Fruit fly (Drosophila melanogaster) whole organism, embryonic: ENCODE data around the gene CG18765.

ENCODE experiments used
- Aef1 ChIP-seq: fragments of 200-800 bp; sonication (Bioruptor generic); IDR thresholded peaks from 3 replicates; pipeline ENCODE4 v1.3.6; 2022; ENCODE audit warnings: missing biosample characterization, missing genetic modification characterization
- CG10959 ChIP-seq: fragments of 200-800 bp; sonication (Bioruptor generic); IDR thresholded peaks from 2 replicates; pipeline ENCODE4 v1.3.6; 2022; ENCODE audit warnings: missing biosample characterization, missing genetic modification characterization
- CG11723 ChIP-seq: fragments of 200-800 bp; sonication (Bioruptor generic); optimal IDR thresholded peaks from 2 replicates; lab custom pipeline; 2017; ENCODE audit warnings: missing biosample characterization, mild to moderate bottlenecking, missing genetic modification characterization
- CG12769 ChIP-seq: fragments of 200-800 bp; sonication (Bioruptor generic); optimal IDR thresholded peaks from 2 replicates; lab custom pipeline; 2019; ENCODE audit warnings: missing biosample characterization, mild to moderate bottlenecking, missing genetic modification characterization, moderate library complexity
- CG13296 ChIP-seq: fragments of 200-800 bp; sonication (Bioruptor generic); optimal IDR thresholded peaks from 3 replicates; lab custom pipeline; 2018; ENCODE audit warnings: missing biosample characterization, mild to moderate bottlenecking, missing genetic modification characterization
- CG13624 ChIP-seq: fragments of 200-800 bp; sonication (Bioruptor generic); optimal IDR thresholded peaks from 2 replicates; lab custom pipeline; 2016; ENCODE audit warnings: missing biosample characterization, missing genetic modification characterization
- CG15601 ChIP-seq: fragments of 200-800 bp; sonication (Bioruptor generic); optimal IDR thresholded peaks from 3 replicates; lab custom pipeline; 2019; ENCODE audit warnings: missing biosample characterization, mild to moderate bottlenecking, missing genetic modification characterization, moderate library complexity
- CG1832 ChIP-seq: fragments of 200-800 bp; sonication (Bioruptor generic); optimal IDR thresholded peaks from 2 replicates; lab custom pipeline; 2017; ENCODE audit warnings: missing biosample characterization, mild to moderate bottlenecking, missing genetic modification characterization, inconsistent platforms
- CG2712 ChIP-seq: fragments of 200-800 bp; optimal IDR thresholded peaks from 3 replicates; lab custom pipeline; 2019; ENCODE audit warnings: missing biosample characterization, mild to moderate bottlenecking, missing genetic modification characterization, moderate library complexity
- CG31388 ChIP-seq: fragments of 200-800 bp; sonication (Bioruptor generic); optimal IDR thresholded peaks from 2 replicates; lab custom pipeline; 2016; ENCODE audit warnings: missing biosample characterization, missing genetic modification characterization
- CG33557 ChIP-seq: fragments of 200-800 bp; sonication (Bioruptor generic); optimal IDR thresholded peaks from 2 replicates; lab custom pipeline; 2019; ENCODE audit warnings: missing biosample characterization, mild to moderate bottlenecking, missing genetic modification characterization, moderate library complexity
- CG34376 ChIP-seq: fragments of 200-800 bp; sonication (Bioruptor generic); optimal IDR thresholded peaks from 2 replicates; lab custom pipeline; 2018; ENCODE audit warnings: missing biosample characterization, mild to moderate bottlenecking, missing genetic modification characterization
- CG4730 ChIP-seq: fragments of 200-800 bp; sonication (Bioruptor generic); IDR thresholded peaks from 2 replicates; pipeline ENCODE4 v1.3.6; 2022; ENCODE audit warnings: missing biosample characterization, missing genetic modification characterization
- CG6254 ChIP-seq: fragments of 200-800 bp; sonication (Bioruptor generic); optimal IDR thresholded peaks from 3 replicates; lab custom pipeline; 2017; ENCODE audit warnings: mild to moderate bottlenecking, missing biosample characterization, missing genetic modification reagents, missing genetic modification characterization
- CG9727 ChIP-seq: fragments of 200-800 bp; sonication (Bioruptor generic); optimal IDR thresholded peaks from 3 replicates; lab custom pipeline; 2017; ENCODE audit warnings: missing biosample characterization, mild to moderate bottlenecking, missing genetic modification characterization
- CG9817 ChIP-seq: fragments of 200-800 bp; sonication (Bioruptor generic); optimal IDR thresholded peaks from 2 replicates; lab custom pipeline; 2018; ENCODE audit warnings: missing biosample characterization, mild to moderate bottlenecking, missing genetic modification characterization, moderate library complexity
- Dad ChIP-seq: fragments of 200-800 bp; sonication (Bioruptor generic); optimal IDR thresholded peaks from 3 replicates; lab custom pipeline; 2016; ENCODE audit warnings: missing biosample characterization, missing genetic modification characterization
- E2f1 ChIP-seq: fragments of 200-800 bp; sonication (Bioruptor generic); IDR thresholded peaks from 2 replicates; pipeline ENCODE4 v1.3.6; 2022; ENCODE audit warnings: missing biosample characterization, missing genetic modification characterization
- HmgZ ChIP-seq: fragments of 200-800 bp; sonication (Bioruptor generic); optimal IDR thresholded peaks from 2 replicates; lab custom pipeline; 2018; ENCODE audit warnings: missing biosample characterization, mild to moderate bottlenecking, missing genetic modification characterization
- Med ChIP-seq: fragments of 200-800 bp; sonication (Bioruptor generic); peaks from one replicate; lab custom pipeline; 2016; ENCODE audit warnings: missing biosample characterization, missing genetic modification characterization, mild to moderate bottlenecking, inconsistent platforms, moderate library complexity
- Meics ChIP-seq: fragments of 200-800 bp; sonication (Bioruptor generic); optimal IDR thresholded peaks from 2 replicates; lab custom pipeline; 2017; ENCODE audit warnings: missing biosample characterization, mild to moderate bottlenecking, missing genetic modification characterization
- Myb ChIP-seq: fragments of 200-800 bp; sonication (Bioruptor generic); optimal IDR thresholded peaks from 2 replicates; lab custom pipeline; 2016; ENCODE audit warnings: missing biosample characterization, missing genetic modification characterization
- Optix ChIP-seq: fragments of 200-800 bp; sonication (Bioruptor generic); IDR thresholded peaks from 3 replicates; pipeline ENCODE4 v1.3.6; 2022; ENCODE audit warnings: missing biosample characterization, missing genetic modification characterization
- PHDP ChIP-seq: fragments of 200-800 bp; sonication (Bioruptor generic); optimal IDR thresholded peaks from 3 replicates; lab custom pipeline; 2018; ENCODE audit warnings: missing biosample characterization, mild to moderate bottlenecking, missing genetic modification characterization, moderate library complexity
- Sox100B ChIP-seq: fragments of 200-800 bp; sonication (Bioruptor generic); optimal IDR thresholded peaks from 3 replicates; lab custom pipeline; 2018; ENCODE audit warnings: missing biosample characterization, mild to moderate bottlenecking, missing genetic modification characterization
- Trl ChIP-seq, 3 experiments: fragments of >200 bp in 2 of 3; fragments of 200-800 bp in 1 of 3; sonication (Bioruptor generic) in 1 of 3; optimal IDR thresholded peaks; 2 replicates in 1 of 3; 3 replicates in 2 of 3; lab custom pipeline; 2016 to 2017; ENCODE audit warnings: missing biosample characterization in 1 of 3, missing genetic modification characterization in 1 of 3
- ac ChIP-seq: fragments of 200-800 bp; sonication (Bioruptor generic); optimal IDR thresholded peaks from 3 replicates; lab custom pipeline; 2017; ENCODE audit warnings: missing biosample characterization, mild to moderate bottlenecking, missing genetic modification characterization
- ap ChIP-seq: fragments of 200-800 bp; sonication (Bioruptor generic); IDR thresholded peaks from 2 replicates; pipeline ENCODE4 v1.3.6; 2022; ENCODE audit warnings: missing biosample characterization, missing genetic modification characterization
- ato ChIP-seq: fragments of 200-800 bp; sonication (Bioruptor generic); IDR thresholded peaks from 2 replicates; pipeline ENCODE4 v1.3.6; 2022; ENCODE audit warnings: missing biosample characterization, missing genetic modification characterization; ENCODE audit not compliant: partially characterized antibody
- corto ChIP-seq: fragments of 200-800 bp; sonication (Bioruptor generic); optimal IDR thresholded peaks from 2 replicates; lab custom pipeline; 2016; ENCODE audit warnings: missing biosample characterization, mild to moderate bottlenecking, missing genetic modification characterization, moderate library complexity
- dmrt99B ChIP-seq: fragments of 200-800 bp; sonication (Bioruptor generic); optimal IDR thresholded peaks from 2 replicates; lab custom pipeline; 2018; ENCODE audit warnings: missing biosample characterization, mild to moderate bottlenecking, missing genetic modification characterization, moderate library complexity
- en ChIP-seq: fragments of 200-800 bp; sonication (Bioruptor generic); optimal IDR thresholded peaks from 2 replicates; lab custom pipeline; 2016; ENCODE audit warnings: missing biosample characterization, missing genetic modification characterization
- eve ChIP-seq, 2 experiments: fragments of >200 bp; optimal IDR thresholded peaks; 2 replicates each; lab custom pipeline; 2017; ENCODE audit warnings: missing biosample characterization in 2 of 2, missing genetic modification characterization in 2 of 2
- exex ChIP-seq: fragments of 200-800 bp; sonication (Bioruptor generic); optimal IDR thresholded peaks from 4 replicates; lab custom pipeline; 2018; ENCODE audit warnings: missing biosample characterization, mild to moderate bottlenecking, missing genetic modification characterization, moderate library complexity
- gcm ChIP-seq: fragments of 200-800 bp; sonication (Bioruptor generic); optimal IDR thresholded peaks from 2 replicates; lab custom pipeline; 2019; ENCODE audit warnings: missing biosample characterization, mild to moderate bottlenecking, missing genetic modification characterization, moderate library complexity
- grn ChIP-seq: fragments of 200-800 bp; sonication (Bioruptor generic); optimal IDR thresholded peaks from 3 replicates; lab custom pipeline; 2017; ENCODE audit warnings: missing biosample characterization, missing genetic modification characterization
- hbn ChIP-seq: fragments of 200-800 bp; sonication (Bioruptor generic); IDR thresholded peaks from 2 replicates; pipeline ENCODE4 v1.3.6; 2022; ENCODE audit warnings: missing biosample characterization, missing genetic modification characterization; ENCODE audit not compliant: partially characterized antibody
- kni ChIP-seq: fragments of 200-800 bp; sonication (Bioruptor generic); optimal IDR thresholded peaks from 3 replicates; lab custom pipeline; 2017; ENCODE audit warnings: mild to moderate bottlenecking, missing biosample characterization, missing genetic modification reagents, missing genetic modification characterization
- lov ChIP-seq, 2 experiments: fragments of 200-800 bp in 1 of 2; fragments of >200 bp in 1 of 2; sonication (Bioruptor generic) in 1 of 2; IDR thresholded peaks in 1 of 2; optimal IDR thresholded peaks in 1 of 2; 2 replicates in 1 of 2; 3 replicates in 1 of 2; pipeline versions ENCODE4 v1.3.6 to Lab custom; 2017 to 2022; ENCODE audit warnings: missing biosample characterization in 1 of 2, missing genetic modification characterization in 1 of 2
- salm ChIP-seq: fragments of 200-800 bp; sonication (Bioruptor generic); optimal IDR thresholded peaks from 2 replicates; lab custom pipeline; 2018; ENCODE audit warnings: missing biosample characterization, mild to moderate bottlenecking, missing genetic modification characterization
- sc ChIP-seq, 3 experiments: fragments of >200 bp in 2 of 3; fragments of 200-800 bp in 1 of 3; sonication (Bioruptor generic) in 1 of 3; optimal IDR thresholded peaks; 2 replicates in 2 of 3; 3 replicates in 1 of 3; lab custom pipeline; 2017; ENCODE audit warnings: mild to moderate bottlenecking in 1 of 3, missing biosample characterization in 1 of 3, missing genetic modification characterization in 1 of 3, missing genetic modification reagents in 1 of 3
- scrt ChIP-seq: fragments of 200-800 bp; sonication (Bioruptor generic); optimal IDR thresholded peaks from 2 replicates; lab custom pipeline; 2018; ENCODE audit warnings: missing biosample characterization, mild to moderate bottlenecking, missing genetic modification characterization, moderate library complexity
- sd ChIP-seq: fragments of 200-800 bp; sonication (Bioruptor generic); optimal IDR thresholded peaks from 3 replicates; lab custom pipeline; 2018; ENCODE audit warnings: missing biosample characterization, mild to moderate bottlenecking, missing genetic modification characterization, moderate library complexity
- sob ChIP-seq: fragments of 200-800 bp; sonication (Bioruptor generic); IDR thresholded peaks from 2 replicates; pipeline ENCODE4 v1.3.6; 2022; ENCODE audit warnings: missing biosample characterization, missing genetic modification characterization
- trh ChIP-seq: fragments of 200-800 bp; sonication (Bioruptor generic); optimal IDR thresholded peaks from 2 replicates; lab custom pipeline; 2016; ENCODE audit warnings: missing biosample characterization, missing genetic modification characterization
- unpg ChIP-seq: fragments of 200-800 bp; sonication (Bioruptor generic); optimal IDR thresholded peaks from 3 replicates; lab custom pipeline; 2018; ENCODE audit warnings: missing biosample characterization, mild to moderate bottlenecking, missing genetic modification characterization, moderate library complexity
- wdn ChIP-seq: fragments of 200-800 bp; sonication (Bioruptor generic); IDR thresholded peaks from 2 replicates; pipeline ENCODE4 v1.3.6; 2022; ENCODE audit warnings: missing biosample characterization, missing genetic modification characterization

Gene CG18765

dm6 chr3R:11688055-11688454 is 3.5 kb downstream of the CG18765 start, which contains the start of gene CG6834 (continued):
- no peak for TF ChIP-seq hbn
- no peak for TF ChIP-seq Meics (GFP tag; lab: Kevin White, UChicago)
- TF ChIP-seq CG2712: no peak
- TF ChIP-seq Optix: no peak
- TF ChIP-seq CG11723 (GFP tag; lab: Kevin White, UChicago): peak; percentile 15
- peak; percentile 53 for TF ChIP-seq CG13296
- no peak for TF ChIP-seq gcm (GFP tag; lab: Kevin White, UChicago)
- no peak for TF ChIP-seq CG6254 (GFP tag; lab: Kevin White, UChicago)
- TF ChIP-seq corto (GFP tag; lab: Kevin White, UChicago): no peak
- no peak for TF ChIP-seq kni (GFP tag; lab: Kevin White, UChicago)
- TF ChIP-seq en: no peak
- no peak for TF ChIP-seq Trl (optimal IDR thresholded peaks at IDR 0.05; lab: Kevin White, UChicago)
- no peak for TF ChIP-seq Trl (GFP tag; optimal IDR thresholded peaks at IDR 0.05; lab: Kevin White, UChicago)
- TF ChIP-seq CG1832 (GFP tag; lab: Kevin White, UChicago): no peak
- TF ChIP-seq Aef1 (GFP tag; lab: Robert Waterston, UW): no peak
- peak; percentile 78 for TF ChIP-seq grn
- peak; percentile 53 for TF ChIP-seq CG33557 (GFP tag; lab: Kevin White, UChicago)
- TF ChIP-seq E2f1 (GFP tag; lab: Robert Waterston, UW): no peak
- no peak for TF ChIP-seq CG12769 (tag; lab: Kevin White, UChicago)
- no peak for TF ChIP-seq scrt
- no peak for TF ChIP-seq HmgZ (tag; lab: Kevin White, UChicago)
- peak; percentile 38 for TF ChIP-seq sd (tag; lab: Kevin White, UChicago)
- TF ChIP-seq Sox100B (GFP tag; lab: Kevin White, UChicago): no peak
- TF ChIP-seq CG9727 (GFP tag; lab: Kevin White, UChicago): no peak
- TF ChIP-seq exex (tag; lab: Kevin White, UChicago): peak; percentile 85
- TF ChIP-seq Myb (GFP tag; lab: Kevin White, UChicago): no peak
- peak; percentile 20 for TF ChIP-seq unpg (GFP tag; lab: Kevin White, UChicago)
- TF ChIP-seq CG34376 (GFP tag; lab: Kevin White, UChicago): peak; percentile 74
- no peak for TF ChIP-seq CG9817 (tag; lab: Kevin White, UChicago)
- TF ChIP-seq CG31388 (GFP tag; lab: Kevin White, UChicago): no peak
- peak; percentile 59 for TF ChIP-seq CG15601 (tag; lab: Kevin White, UChicago)
- TF ChIP-seq PHDP: peak; percentile 43
- TF ChIP-seq sc (optimal IDR thresholded peaks at IDR 0.05; lab: Kevin White, UChicago): no peak
- no peak for TF ChIP-seq sc (GFP tag; optimal IDR thresholded peaks at IDR 0.05; lab: Kevin White, UChicago)
- no peak for TF ChIP-seq sob (GFP tag; lab: Robert Waterston, UW)
- peak; percentile 19 for TF ChIP-seq CG13624 (GFP tag; lab: Kevin White, UChicago)
- TF ChIP-seq ap (GFP tag; lab: Robert Waterston, UW): no peak
- TF ChIP-seq ato (GFP tag; lab: Robert Waterston, UW): no peak
- TF ChIP-seq salm (tag; lab: Kevin White, UChicago): peak; percentile 66
- TF ChIP-seq dmrt99B (tag; lab: Kevin White, UChicago): no peak
- TF ChIP-seq Dad: no peak
- peak; percentile 73 for TF ChIP-seq Med (GFP tag; lab: Kevin White, UChicago)
- no peak for TF ChIP-seq CG10959
- TF ChIP-seq wdn: no peak
- TF ChIP-seq eve (GFP tag; optimal IDR thresholded peaks at IDR 0.05; lab: Kevin White, UChicago): peak in 1 of 2 experiments; percentile 45
- no peak for TF ChIP-seq ac (GFP tag; lab: Kevin White, UChicago)
- no peak for TF ChIP-seq lov (optimal IDR thresholded peaks at IDR 0.05; lab: Kevin White, UChicago)
- no peak for TF ChIP-seq lov (GFP tag; IDR thresholded peaks at IDR 0.05; lab: Robert Waterston, UW)
- TF ChIP-seq CG4730 (GFP tag; lab: Robert Waterston, UW): no peak
- no peak for TF ChIP-seq trh
